Worm (Caenorhabditis elegans): Measurements from ENCODE around the gene ndnf-1.

The ndnf-1 gene

ce11 chrIV:3032020-3032419 lies 3.3 kb upstream of the ndnf-1 start (continued):
- TF ChIP-seq F23B12.7 (tag; optimal IDR thresholded peaks at IDR 0.05; ENCODE audit: insufficient read depth) (no peak), cebp-1 (GFP tag; IDR thresholded peaks at IDR 0.05) (no peak), cebp-1 (tag; optimal IDR thresholded peaks at IDR 0.05) (no peak), repo-1 (tag; optimal IDR thresholded peaks at IDR 0.05) (peak; percentile 14), attf-5 (GFP tag; optimal IDR thresholded peaks at IDR 0.05) (no peak), Y53G8AR.9 (GFP tag; conservative IDR thresholded peaks at IDR 0.05) (no peak), F37B4.10 (GFP tag; IDR thresholded peaks at IDR 0.05) (no peak), T26A5.8 (tag; optimal IDR thresholded peaks at IDR 0.05) (peak; percentile 24), hlh-12 (tag; optimal IDR thresholded peaks at IDR 0.05) (no peak), hsf-1 (GFP tag; IDR thresholded peaks at IDR 0.05) (peak; percentile 67), F55B11.4 (tag; optimal IDR thresholded peaks at IDR 0.05; ENCODE audit: borderline replicate concordance, insufficient read depth) (no peak), ztf-26 (tag; optimal IDR thresholded peaks at IDR 0.05) (no peak), B0261.1 (tag; optimal IDR thresholded peaks at IDR 0.05) (no peak), ztf-22 (GFP tag; optimal IDR thresholded peaks at IDR 0.05) (no peak), cebp-2 (GFP tag; IDR thresholded peaks at IDR 0.05) (no peak), nfyb-1 (GFP tag; IDR thresholded peaks at IDR 0.05) (no peak; the same call in 1 of the 2 replicates), ztf-25 (GFP tag; IDR thresholded peaks at IDR 0.05) (0 out of 2 replicates have a peak, but pooled peaks have one; percentile 27), zim-3 (tag; optimal IDR thresholded peaks at IDR 0.05) (peak; percentile 63), gei-17 (GFP tag; optimal IDR thresholded peaks at IDR 0.05) (no peak), aptf-2 (GFP tag; conservative IDR thresholded peaks at IDR 0.05) (no peak)

ce11 chrIV:3029882-3030281 lies 1.1 kb upstream of the ndnf-1 start:
- TF ChIP-seq lin-54 (GFP tag; optimal IDR thresholded peaks at IDR 0.05): no peak
- TF ChIP-seq madf-10 (tag; optimal IDR thresholded peaks at IDR 0.05): no peak
- no peak for TF ChIP-seq athp-1 (tag; optimal IDR thresholded peaks at IDR 0.05)
- TF ChIP-seq zim-3 (tag; optimal IDR thresholded peaks at IDR 0.05): no peak
- no peak for TF ChIP-seq hrde-1 (tag; optimal IDR thresholded peaks at IDR 0.05; ENCODE audit: borderline replicate concordance)
- no peak for TF ChIP-seq pbrm-1 (GFP tag; IDR thresholded peaks at IDR 0.05)
- no peak for TF ChIP-seq ekl-4 (GFP tag; IDR thresholded peaks at IDR 0.05)
- no peak for TF ChIP-seq nhr-90 (tag; optimal IDR thresholded peaks at IDR 0.05)
- no peak for TF ChIP-seq ccch-3 (GFP tag; optimal IDR thresholded peaks at IDR 0.05)
- TF ChIP-seq hlh-12 (tag; optimal IDR thresholded peaks at IDR 0.05): no peak
- no peak for TF ChIP-seq lin-35 (GFP tag; optimal IDR thresholded peaks at IDR 0.05)
- no peak for TF ChIP-seq F39B2.1 (GFP tag; IDR thresholded peaks at IDR 0.05)
- TF ChIP-seq F52B5.7 (tag; optimal IDR thresholded peaks at IDR 0.05): no peak
- TF ChIP-seq hmg-1.2 (GFP tag; IDR thresholded peaks at IDR 0.05): peak; percentile 33; the same call in 1 of the 2 replicates
- TF ChIP-seq nhr-120 (GFP tag; IDR thresholded peaks at IDR 0.05): no peak
- no peak for TF ChIP-seq egrh-3 (GFP tag; IDR thresholded peaks at IDR 0.05)
- no peak for TF ChIP-seq B0035.1 (tag; optimal IDR thresholded peaks at IDR 0.05)
- TF ChIP-seq pha-4 (tag; optimal IDR thresholded peaks at IDR 0.05): no peak
- 0 out of 2 replicates have a peak, but pooled peaks have one; percentile 18 for TF ChIP-seq ztf-6 (GFP tag; IDR thresholded peaks at IDR 0.05)
- TF ChIP-seq zfh-2 (GFP tag; conservative IDR thresholded peaks at IDR 0.05): peak; percentile 53
